Worm (Caenorhabditis elegans) whole organism, L4/young adult: ENCODE data around the gene F35E12.9.

ENCODE experiments used
- W03F9.2 ChIP-seq: fragments of 150-350 bp; optimal IDR thresholded peaks from 2 replicates; lab custom pipeline; 2014; ENCODE audit warnings: missing biosample characterization, missing genetic modification characterization
- dao-5 ChIP-seq: sonication (generic microtip); optimal IDR thresholded peaks from 2 replicates; lab custom pipeline; 2016; ENCODE audit warnings: missing genotype, missing genetic modification characterization, moderate library complexity, missing compliant biosample characterization
- him-1 ChIP-seq: sonication (generic microtip); optimal IDR thresholded peaks from 2 replicates; lab custom pipeline; 2016; ENCODE audit warnings: missing genotype, missing genetic modification reagents, missing genetic modification characterization, missing compliant biosample characterization

Gene F35E12.9

ce11 chrV:13768941-13769436 lies 24.1 kb upstream of the F35E12.9 start, which contains the start of gene nas-24:
Gene nas-24 (plus strand): TSS chrV:13769386.
- no peak for TF ChIP-seq him-1
- TF ChIP-seq dao-5 (tag; lab: Kevin White, UChicago) = no peak
- no peak for TF ChIP-seq W03F9.2 (tag; lab: Kevin White, UChicago)

- no peak for TF ChIP-seq W03F9.2 (tag; lab: Kevin White, UChicago)
- no peak for TF ChIP-seq him-1
- no peak for TF ChIP-seq dao-5 (tag; lab: Kevin White, UChicago)
These were observed 23.5 kb upstream of the F35E12.9 start, which contains the start of gene F20G2.3 for ce11 chrV:13768388-13768787. Gene F20G2.3 (minus strand): TSS chrV:13768488.

ce11 chrV:13763723-13764122 lies 18.8 kb upstream of the F35E12.9 start:
- TF ChIP-seq dao-5 (tag; lab: Kevin White, UChicago) (no peak), him-1 (no peak), W03F9.2 (tag; lab: Kevin White, UChicago) (no peak)

DNA sequence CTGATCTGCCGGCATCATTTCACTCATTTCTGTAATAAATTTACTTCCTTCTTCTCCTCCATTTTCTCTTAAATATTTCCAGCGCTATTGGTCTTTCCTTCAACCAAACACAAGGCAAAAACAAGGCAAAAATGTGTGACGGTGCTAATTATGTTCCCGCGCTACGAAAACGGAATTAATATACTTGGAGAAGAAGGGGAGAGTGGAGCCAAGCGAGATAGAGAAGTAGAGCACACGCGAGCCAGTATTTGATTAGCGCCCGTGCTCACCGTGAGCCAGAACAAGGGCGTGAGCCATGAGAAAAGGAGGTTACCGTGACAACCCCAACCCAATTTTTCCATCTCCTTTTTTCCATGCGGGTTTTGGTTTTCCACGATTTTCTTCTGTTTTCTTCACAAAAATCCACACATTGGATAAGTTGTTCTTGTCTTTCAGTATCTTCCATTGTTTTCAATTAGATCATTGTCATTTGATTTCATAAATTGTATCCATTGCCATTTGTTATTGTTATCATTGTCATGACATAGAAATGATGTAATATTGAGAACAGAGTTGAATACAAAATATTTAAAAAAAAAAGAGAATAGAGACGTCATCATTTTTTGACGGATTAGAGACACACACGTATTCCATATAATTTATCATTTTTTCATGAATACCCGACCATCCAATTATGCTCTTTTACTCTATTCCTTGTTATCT lies 17.6 kb upstream of the F35E12.9 start, which contains the start of gene F20G2.6:
F20G2.6 (plus strand) TSS at position 652 of the 702 bp plus-strand sequence.
- no peak for TF ChIP-seq W03F9.2 (tag; lab: Kevin White, UChicago)
- no peak for TF ChIP-seq dao-5 (tag; lab: Kevin White, UChicago)
- no peak for TF ChIP-seq him-1

DNA sequence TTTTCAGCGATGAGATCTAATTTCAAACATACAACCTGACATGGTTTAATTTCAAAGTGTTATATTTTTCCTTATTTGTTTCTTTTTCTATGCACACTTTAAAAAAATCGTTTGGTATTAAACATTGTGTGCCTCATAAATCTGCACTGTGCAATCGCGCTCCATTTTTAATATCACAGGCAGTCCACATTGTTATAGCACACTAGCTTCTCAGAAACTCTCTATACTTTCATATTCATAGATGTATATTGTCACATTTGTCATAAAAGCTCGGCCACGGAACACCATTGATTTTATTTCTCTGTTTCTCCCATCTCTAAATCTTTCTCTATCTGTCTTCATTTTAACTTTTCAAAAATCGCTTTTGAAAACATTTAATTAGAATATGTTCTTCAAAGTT lies 12.4 kb upstream of the F35E12.9 start:
- TF ChIP-seq dao-5 (tag; lab: Kevin White, UChicago) (no peak), W03F9.2 (tag; lab: Kevin White, UChicago) (no peak)

DNA sequence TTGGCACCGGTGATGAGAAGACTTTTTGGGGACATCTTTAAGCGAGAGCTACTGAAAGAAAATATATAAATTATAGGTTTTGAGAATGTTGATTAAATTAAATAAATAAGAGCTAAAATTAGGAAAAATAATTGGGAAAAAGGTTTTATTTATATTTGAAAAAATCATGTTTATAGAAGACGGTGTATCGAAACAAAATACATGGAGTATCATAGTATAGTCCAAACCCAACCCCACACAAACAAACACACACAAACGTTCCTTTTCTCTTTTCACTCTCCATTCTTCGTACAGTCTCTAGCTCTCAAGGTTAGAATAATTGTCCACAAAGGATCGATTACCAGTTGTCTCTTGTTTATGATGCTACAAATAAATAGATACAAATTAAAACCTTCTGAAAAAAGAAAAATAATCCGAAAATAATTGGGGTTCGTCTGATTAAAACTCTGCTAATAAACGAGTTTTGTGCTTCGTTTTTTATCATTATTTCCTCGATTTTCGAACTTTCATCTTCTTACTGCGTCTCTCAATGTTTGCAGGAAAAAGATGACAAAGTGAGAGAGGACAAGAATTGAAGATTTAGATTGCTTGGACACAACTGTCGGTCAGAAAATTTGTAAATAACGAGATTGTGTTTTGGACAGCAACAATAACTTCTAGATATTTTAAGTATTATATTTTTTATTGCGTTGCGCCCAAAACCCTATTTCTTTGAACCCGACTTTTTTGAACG lies 11.6 kb upstream of the F35E12.9 start, which contains the start of gene F20G2.2:
F20G2.2 (minus strand) TSS at position 51 of the 733 bp plus-strand sequence.
- TF ChIP-seq him-1 (no peak), dao-5 (tag; lab: Kevin White, UChicago) (no peak), W03F9.2 (tag; lab: Kevin White, UChicago) (no peak)

- no peak for TF ChIP-seq W03F9.2 (tag; lab: Kevin White, UChicago)
- TF ChIP-seq him-1 = no peak
- TF ChIP-seq dao-5 (tag; lab: Kevin White, UChicago) = no peak
These were observed 8.6 kb upstream of the F35E12.9 start, which contains the start of gene F20G2.1 for ce11 chrV:13753481-13753880. Gene F20G2.1 (minus strand): TSS chrV:13753581.

DNA sequence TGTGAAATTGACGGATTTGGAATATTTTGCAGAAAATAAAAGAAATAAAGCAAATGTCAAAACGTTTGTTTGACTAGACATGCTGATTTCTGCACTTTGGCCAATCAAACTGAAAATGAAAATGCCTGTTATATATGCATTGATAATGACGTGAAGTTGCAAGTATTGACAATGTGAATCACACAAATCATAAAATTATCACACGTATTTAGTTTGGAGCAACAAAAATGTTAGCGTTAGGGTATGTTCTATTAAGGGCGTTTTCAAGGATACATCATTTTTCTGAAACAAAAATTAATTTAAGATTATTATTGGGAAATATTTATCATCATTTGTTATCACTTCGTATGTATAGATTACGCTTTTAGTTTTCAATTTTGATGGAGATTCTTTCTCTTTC lies 6.9 kb upstream of the F35E12.9 start, which contains the start of gene cld-9:
cld-9 (minus strand) TSS at position 81 of the 400 bp plus-strand sequence.
- TF ChIP-seq him-1 = no peak
- no peak for TF ChIP-seq dao-5 (tag; lab: Kevin White, UChicago)
- TF ChIP-seq W03F9.2 (tag; lab: Kevin White, UChicago) = no peak

DNA sequence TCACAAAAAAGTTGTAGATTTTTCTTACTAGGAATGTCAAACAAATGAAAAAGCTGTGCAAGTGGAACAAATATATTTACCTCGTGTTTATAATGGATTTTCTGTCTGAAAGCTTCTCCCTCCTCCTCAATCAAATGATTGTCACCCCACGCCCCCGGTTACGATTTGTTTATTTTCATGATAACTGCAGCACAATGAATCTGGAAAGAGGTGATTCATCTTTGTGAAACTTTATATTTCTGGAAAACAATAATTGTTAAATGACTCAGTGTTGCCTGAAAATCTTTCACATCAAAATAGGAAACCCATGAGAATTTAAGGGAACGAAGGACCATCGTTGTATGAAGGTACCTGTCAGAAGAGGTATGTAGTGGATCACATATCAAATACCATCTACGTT lies 3.7 kb upstream of the F35E12.9 start, which contains the start of gene F35E12.10:
F35E12.10 (minus strand) TSS at position 101 of the 400 bp plus-strand sequence.
- TF ChIP-seq him-1 (no peak), W03F9.2 (tag; lab: Kevin White, UChicago) (no peak), dao-5 (tag; lab: Kevin White, UChicago) (no peak)

DNA sequence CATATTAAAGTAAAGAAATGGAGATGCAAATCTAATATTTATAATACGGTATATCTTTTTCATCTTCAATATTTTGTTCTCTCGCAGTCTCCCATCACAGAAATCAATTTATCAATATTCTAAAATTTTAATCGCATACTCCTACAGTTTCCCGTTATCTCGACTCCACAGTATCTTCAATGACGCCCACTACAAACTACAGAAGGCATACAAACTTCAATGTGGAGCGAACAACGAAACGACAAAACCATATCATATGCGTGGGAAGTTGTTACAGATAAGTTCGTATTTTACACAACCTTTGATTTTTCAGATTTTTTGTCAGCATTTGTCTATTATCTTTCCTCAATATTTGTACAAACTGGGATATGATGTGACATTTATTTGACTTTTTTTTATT lies 5.0 kb downstream of the F35E12.9 start:
- TF ChIP-seq dao-5 (tag; lab: Kevin White, UChicago) = no peak
- TF ChIP-seq him-1 = no peak
- TF ChIP-seq W03F9.2 (tag; lab: Kevin White, UChicago) = no peak

DNA sequence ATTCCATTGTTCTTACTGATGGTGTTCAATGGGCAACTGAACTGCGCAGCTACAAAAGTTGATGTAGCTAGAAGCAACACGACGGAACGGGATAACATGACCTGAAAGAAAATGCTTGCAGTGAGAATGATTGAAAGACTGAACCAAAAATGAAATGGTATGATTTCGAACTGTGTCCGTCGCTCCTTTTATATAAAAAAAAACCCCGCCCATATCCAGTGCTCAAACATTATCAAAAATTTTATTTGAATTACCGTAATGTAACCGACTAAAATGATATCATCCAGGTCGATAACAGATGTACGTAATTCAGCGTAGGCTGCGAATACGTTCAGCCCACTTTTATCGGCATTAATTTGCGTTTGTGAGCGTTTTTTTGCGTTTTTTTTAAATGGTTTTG lies 6.6 kb downstream of the F35E12.9 start, which contains the start of gene irg-5:
irg-5 (minus strand) TSS at position 101 of the 400 bp plus-strand sequence.
- TF ChIP-seq W03F9.2 (tag; lab: Kevin White, UChicago) (no peak), dao-5 (tag; lab: Kevin White, UChicago) (no peak), him-1 (no peak)

- TF ChIP-seq W03F9.2 (tag; lab: Kevin White, UChicago) (no peak), dao-5 (tag; lab: Kevin White, UChicago) (no peak), him-1 (no peak)
These were observed 8.8 kb downstream of the F35E12.9 start, which contains the start of gene F35E12.6 for ce11 chrV:13736147-13736546. Gene F35E12.6 (minus strand): TSS chrV:13736247.

DNA sequence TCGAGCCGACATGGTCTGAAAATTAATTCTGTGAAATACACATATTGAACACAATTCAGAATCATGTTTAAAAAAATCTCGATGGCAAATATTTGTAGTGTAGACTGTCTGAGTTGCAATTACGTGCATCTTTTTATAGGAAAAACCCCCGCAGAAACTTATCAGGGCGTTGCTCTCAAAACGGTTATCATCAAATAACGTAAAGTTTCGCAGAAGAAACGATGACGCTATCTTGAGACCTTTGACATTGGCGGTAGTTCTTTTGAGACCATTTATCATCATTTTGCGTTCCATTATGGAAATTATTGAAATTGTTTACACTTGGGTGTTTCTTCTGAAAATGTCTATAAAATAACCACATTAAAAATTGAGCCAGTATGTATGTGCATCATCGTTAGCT lies 14.2 kb downstream of the F35E12.9 start, which contains the start of gene dct-17:
dct-17 (minus strand) TSS at position 23 of the 400 bp plus-strand sequence.
- TF ChIP-seq him-1 (no peak), dao-5 (tag; lab: Kevin White, UChicago) (no peak), W03F9.2 (tag; lab: Kevin White, UChicago) (no peak)
